Fruit fly (Drosophila melanogaster): Measurements from ENCODE around the gene CG14937.
A peak's percentile ranks its signal among the peaks of the same experiment; 100 is the strongest.

The CG14937 gene

DNA sequence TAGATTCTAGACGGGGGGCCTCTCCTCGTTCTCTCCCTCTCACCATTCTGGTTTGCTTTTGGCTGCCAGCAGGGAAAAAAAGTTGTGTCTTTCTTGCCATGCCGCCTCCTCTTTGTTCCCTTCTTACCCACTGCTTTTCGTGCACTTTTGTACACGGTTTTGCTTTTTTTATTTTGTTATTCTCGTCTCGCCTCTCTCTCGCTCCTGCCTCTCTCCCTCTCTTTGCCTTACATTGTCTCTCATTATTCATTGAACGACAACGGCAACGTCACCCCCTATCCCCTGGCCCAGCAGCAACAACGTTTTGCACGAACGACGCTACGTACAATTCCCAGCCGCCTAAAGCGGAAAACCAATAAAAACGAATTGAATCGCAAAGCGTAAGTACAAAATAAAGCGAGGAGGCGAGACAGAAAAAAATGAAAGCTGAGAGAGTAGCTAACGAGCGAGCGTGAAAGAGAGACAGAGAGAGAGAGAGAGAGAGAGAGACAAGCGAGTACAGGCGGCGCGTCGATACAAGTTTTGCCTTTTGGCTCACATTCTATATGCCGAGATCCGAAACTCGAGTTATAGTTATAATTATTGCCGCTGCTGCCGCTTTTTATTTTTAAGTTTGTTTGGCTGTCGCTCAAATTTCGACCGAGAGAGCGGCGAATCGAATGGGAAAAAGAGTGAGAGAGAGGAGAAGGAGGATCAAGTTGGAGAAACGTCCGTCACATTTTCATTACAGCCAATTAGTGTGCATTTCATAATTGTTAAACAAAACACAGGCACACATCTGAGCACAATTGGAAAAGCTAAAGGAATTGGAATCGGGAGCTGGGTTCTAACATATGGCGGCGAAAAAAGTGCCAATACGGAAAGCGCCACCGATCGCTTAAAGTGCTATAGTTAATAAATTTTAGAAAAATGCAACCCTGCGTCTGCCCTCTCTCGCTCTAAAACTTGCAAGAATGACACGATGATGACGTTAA is 13.1 kb upstream of the CG14937 start (continued):
- peak; percentile 22 for TF ChIP-seq odd (GFP tag; optimal IDR thresholded peaks at IDR 0.05)
- no peak for TF ChIP-seq org-1 (GFP tag; optimal IDR thresholded peaks at IDR 0.05)
- TF ChIP-seq tup (GFP tag; optimal IDR thresholded peaks at IDR 0.05) = no peak
- TF ChIP-seq ato (GFP tag; IDR thresholded peaks at IDR 0.05; ENCODE audit: partially characterized antibody) = peak; percentile 7; the same call in 1 of the 2 replicates
- no peak for TF ChIP-seq CG6791 (GFP tag; IDR thresholded peaks at IDR 0.05; ENCODE audit: partially characterized antibody)
- no peak for TF ChIP-seq fd96Cb (tag; optimal IDR thresholded peaks at IDR 0.05)
- TF ChIP-seq cad (GFP tag; optimal IDR thresholded peaks at IDR 0.05) = no peak
- no peak for TF ChIP-seq sisA (GFP tag; IDR thresholded peaks at IDR 0.05)
- peak; percentile 3 for TF ChIP-seq Antp (GFP tag; optimal IDR thresholded peaks at IDR 0.05)
- TF ChIP-seq ac (GFP tag; optimal IDR thresholded peaks at IDR 0.05) = no peak
- TF ChIP-seq CG7987 (GFP tag; optimal IDR thresholded peaks at IDR 0.05) = peak; percentile 35
- TF ChIP-seq Nf-YB (GFP tag; optimal IDR thresholded peaks at IDR 0.05) = peak; percentile 89
- no peak for TF ChIP-seq CG32767 (GFP tag; IDR thresholded peaks at IDR 0.05)
- TF ChIP-seq Sry-δ (GFP tag; optimal IDR thresholded peaks at IDR 0.05) = no peak
- TF ChIP-seq CG2116 (GFP tag; optimal IDR thresholded peaks at IDR 0.05) = peak; percentile 90
- TF ChIP-seq ab (GFP tag; optimal IDR thresholded peaks at IDR 0.05) = peak; percentile 18
- TF ChIP-seq Rx (GFP tag; IDR thresholded peaks at IDR 0.05) = no peak
- no peak for TF ChIP-seq grn (GFP tag; optimal IDR thresholded peaks at IDR 0.05)
- peak; percentile 24 for TF ChIP-seq CHES-1-like (GFP tag; optimal IDR thresholded peaks at IDR 0.05)
- TF ChIP-seq MTF-1 (GFP tag; optimal IDR thresholded peaks at IDR 0.05; ENCODE audit: borderline replicate concordance) = no peak
- peak; percentile 10 for TF ChIP-seq gem (tag; optimal IDR thresholded peaks at IDR 0.05)
- no peak for TF ChIP-seq slou (GFP tag; optimal IDR thresholded peaks at IDR 0.05)
- TF ChIP-seq CG43689 (GFP tag; IDR thresholded peaks at IDR 0.05) = no peak
- TF ChIP-seq MESR4 (GFP tag; optimal IDR thresholded peaks at IDR 0.05) = no peak
- no peak for TF ChIP-seq gt (GFP tag; IDR thresholded peaks at IDR 0.05)
- no peak for TF ChIP-seq gfzf (GFP tag; optimal IDR thresholded peaks at IDR 0.05)
- TF ChIP-seq sim (GFP tag; IDR thresholded peaks at IDR 0.05) = no peak
- TF ChIP-seq cwo (GFP tag; optimal IDR thresholded peaks at IDR 0.05) = no peak
- TF ChIP-seq CG4730 (GFP tag; IDR thresholded peaks at IDR 0.05) = no peak
- no peak for TF ChIP-seq CG31224 (GFP tag; IDR thresholded peaks at IDR 0.05)
- peak; percentile 15 for TF ChIP-seq ERR (GFP tag; optimal IDR thresholded peaks at IDR 0.05)
- no peak for TF ChIP-seq CG8924 (tag; optimal IDR thresholded peaks at IDR 0.05)
- peak; percentile 39 for TF ChIP-seq nerfin-1 (tag; optimal IDR thresholded peaks at IDR 0.05)
- TF ChIP-seq corto (GFP tag; optimal IDR thresholded peaks at IDR 0.05) = peak; percentile 20
- TF ChIP-seq otp (GFP tag; IDR thresholded peaks at IDR 0.05) = peak; percentile 17; the same call in 1 of the 3 replicates
- TF ChIP-seq CG32532 (GFP tag; IDR thresholded peaks at IDR 0.05) = peak; percentile 17; the same call in 1 of the 2 replicates
- TF ChIP-seq Med (GFP tag) = peak; percentile 87
- TF ChIP-seq sima (GFP tag; optimal IDR thresholded peaks at IDR 0.05) = no peak
- peak; percentile 35 for TF ChIP-seq CG17385 (GFP tag; optimal IDR thresholded peaks at IDR 0.05)
- TF ChIP-seq CG12769 (tag; optimal IDR thresholded peaks at IDR 0.05) = peak; percentile 72
- no peak for TF ChIP-seq CG4617 (GFP tag; optimal IDR thresholded peaks at IDR 0.05; ENCODE audit: borderline replicate concordance)
- TF ChIP-seq z (GFP tag; IDR thresholded peaks at IDR 0.05) = peak; percentile 60; the same call in 2 of the 3 replicates
- peak; percentile 9 for TF ChIP-seq Dip3 (GFP tag; optimal IDR thresholded peaks at IDR 0.05)
- no peak for TF ChIP-seq CG17568 (GFP tag; optimal IDR thresholded peaks at IDR 0.05)
- TF ChIP-seq maf-S (GFP tag; optimal IDR thresholded peaks at IDR 0.05) = no peak
- TF ChIP-seq CG6683 (GFP tag; optimal IDR thresholded peaks at IDR 0.05) = no peak
- TF ChIP-seq gcm (GFP tag; optimal IDR thresholded peaks at IDR 0.05) = peak; percentile 15
- TF ChIP-seq ftz-f1 (GFP tag; optimal IDR thresholded peaks at IDR 0.05) = peak; percentile 55
